Fruit fly (Drosophila melanogaster) whole organism, adult: ENCODE data around the gene Upf2.
A peak's percentile ranks its signal among the peaks of the same experiment; 100 is the strongest.

Experiments used
- CG11617 ChIP-seq: fragments of 200-800 bp; sonication (Bioruptor generic); optimal IDR thresholded peaks from 2 replicates; lab custom pipeline; 2017; ENCODE audit warnings: mild to moderate bottlenecking, missing biosample characterization, missing genetic modification reagents, missing genetic modification characterization
- CG14711 ChIP-seq: fragments of 200-800 bp; sonication (Bioruptor generic); optimal IDR thresholded peaks from 2 replicates; lab custom pipeline; 2018; ENCODE audit warnings: missing biosample characterization, mild to moderate bottlenecking, missing genetic modification characterization, moderate library complexity
- CG33017 ChIP-seq: fragments of 200-800 bp; sonication (Bioruptor generic); optimal IDR thresholded peaks from 2 replicates; lab custom pipeline; 2018; ENCODE audit warnings: missing biosample characterization, mild to moderate bottlenecking, missing genetic modification characterization, moderate library complexity
- CG7045 ChIP-seq: fragments of 200-800 bp; sonication (Bioruptor generic); optimal IDR thresholded peaks from 2 replicates; lab custom pipeline; 2017; ENCODE audit warnings: missing biosample characterization, mild to moderate bottlenecking, missing genetic modification characterization
- CG7101 ChIP-seq: fragments of 200-800 bp; sonication (Bioruptor generic); optimal IDR thresholded peaks from 2 replicates; lab custom pipeline; 2018; ENCODE audit warnings: missing biosample characterization, mild to moderate bottlenecking, missing genetic modification characterization, moderate library complexity
- Hr96 ChIP-seq: fragments of 200-800 bp; sonication (Bioruptor generic); optimal IDR thresholded peaks from 2 replicates; lab custom pipeline; 2016; ENCODE audit warnings: missing biosample characterization, missing genetic modification characterization
- bab1 ChIP-seq: fragments of 200-800 bp; sonication (Bioruptor generic); optimal IDR thresholded peaks from 3 replicates; lab custom pipeline; 2019; ENCODE audit warnings: missing biosample characterization, mild to moderate bottlenecking, missing genetic modification characterization, moderate library complexity
- cic ChIP-seq: fragments of 200-800 bp; sonication (Bioruptor generic); optimal IDR thresholded peaks from 2 replicates; lab custom pipeline; 2017; ENCODE audit warnings: missing biosample characterization, mild to moderate bottlenecking, missing genetic modification characterization, moderate library complexity
- tj ChIP-seq: fragments of 200-800 bp; sonication (Bioruptor generic); optimal IDR thresholded peaks from 3 replicates; lab custom pipeline; 2017; ENCODE audit warnings: missing biosample characterization, mild to moderate bottlenecking, missing genetic modification characterization, moderate library complexity
- toe ChIP-seq: fragments of 200-800 bp; sonication (Bioruptor generic); optimal IDR thresholded peaks from 2 replicates; lab custom pipeline; 2016; ENCODE audit warnings: missing biosample characterization, missing genetic modification characterization

DNA sequence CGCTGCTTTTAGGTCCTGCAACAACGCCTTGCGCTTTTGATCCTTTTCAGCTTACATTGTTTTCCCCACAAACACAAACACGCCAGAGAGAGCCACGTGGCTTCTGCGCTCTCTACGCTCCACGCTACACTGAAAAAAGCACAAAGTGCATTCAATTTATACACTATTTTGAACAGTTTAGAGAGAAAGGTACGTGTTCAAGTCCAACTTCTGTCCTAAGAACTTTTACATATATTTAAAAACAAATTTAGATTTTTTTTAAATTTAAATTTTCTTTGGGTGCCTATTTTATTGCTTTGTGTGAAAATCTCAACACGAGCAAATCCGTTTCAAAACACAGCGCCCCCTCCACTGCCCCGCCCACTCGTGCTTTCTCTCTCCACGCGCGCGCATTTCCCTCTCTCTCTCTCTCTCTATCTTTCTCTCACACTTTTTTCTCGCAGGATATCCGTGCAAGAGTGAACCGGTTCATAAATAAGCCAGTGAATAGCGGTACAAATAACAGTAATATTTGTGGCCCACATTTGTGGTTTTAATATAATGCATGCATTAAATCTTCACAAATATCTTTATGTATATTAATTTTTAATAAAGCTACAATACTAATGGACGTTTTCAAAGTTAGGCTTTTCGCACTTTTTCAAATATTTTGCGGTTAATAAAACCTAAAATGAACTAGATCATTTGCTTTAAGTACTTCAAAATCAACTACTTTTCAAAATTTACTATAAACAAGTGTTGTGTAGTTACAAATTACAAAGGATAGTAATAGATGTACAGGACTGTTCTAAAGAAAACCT is 25.0 kb upstream of the Upf2 start:
- TF ChIP-seq CG11617 (GFP tag; lab: Kevin White, UChicago): peak; percentile 66
- peak; percentile 41 for TF ChIP-seq tj (GFP tag; lab: Kevin White, UChicago)
- TF ChIP-seq toe (GFP tag; lab: Kevin White, UChicago): no peak
- peak; percentile 76 for TF ChIP-seq CG7101 (tag; lab: Kevin White, UChicago)
- peak; percentile 69 for TF ChIP-seq CG14711 (tag; lab: Kevin White, UChicago)
- TF ChIP-seq Hr96 (GFP tag; lab: Kevin White, UChicago): no peak
- TF ChIP-seq CG33017 (tag; lab: Kevin White, UChicago): peak; percentile 64
- no peak for TF ChIP-seq cic (GFP tag; lab: Kevin White, UChicago)
- TF ChIP-seq bab1 (GFP tag; lab: Kevin White, UChicago): peak; percentile 12
- peak; percentile 65 for TF ChIP-seq CG7045 (GFP tag; lab: Kevin White, UChicago)
